Fruit fly (Drosophila melanogaster) whole organism, embryonic: ENCODE measurements around the gene Mst85C.

Source experiments
- Abd-B ChIP-seq: fragments of 200-800 bp; sonication (Bioruptor generic); optimal IDR thresholded peaks from 2 replicates; lab custom pipeline; 2018; ENCODE audit warnings: missing biosample characterization, mild to moderate bottlenecking, missing genetic modification characterization, moderate library complexity
- Aef1 ChIP-seq: fragments of 200-800 bp; sonication (Bioruptor generic); IDR thresholded peaks from 3 replicates; pipeline ENCODE4 v1.3.6; 2022; ENCODE audit warnings: missing biosample characterization, missing genetic modification characterization
- BEAF-32 ChIP-seq: fragments of 200-800 bp; sonication (Bioruptor generic); optimal IDR thresholded peaks from 3 replicates; lab custom pipeline; 2017; ENCODE audit warnings: missing biosample characterization, missing genetic modification characterization, mild to moderate bottlenecking, moderate library complexity, missing genetic modification reagents
- CG10209 ChIP-seq: fragments of 200-800 bp; sonication (Bioruptor generic); optimal IDR thresholded peaks from 3 replicates; lab custom pipeline; 2017; ENCODE audit warnings: missing biosample characterization, mild to moderate bottlenecking, missing genetic modification characterization, missing genetic modification reagents
- CG10267 ChIP-seq: fragments of 200-800 bp; sonication (Bioruptor generic); optimal IDR thresholded peaks from 2 replicates; lab custom pipeline; 2018; ENCODE audit warnings: missing biosample characterization, mild to moderate bottlenecking, missing genetic modification characterization, moderate library complexity
- CG11560 ChIP-seq: fragments of 200-800 bp; sonication (Bioruptor generic); IDR thresholded peaks from 3 replicates; pipeline ENCODE4 v1.3.6; 2022; ENCODE audit warnings: missing biosample characterization, missing genetic modification characterization
- CG14860 ChIP-seq: fragments of 200-800 bp; sonication (Bioruptor generic); IDR thresholded peaks from 3 replicates; pipeline ENCODE4 v1.3.6; 2022; ENCODE audit warnings: missing biosample characterization, missing genetic modification characterization; ENCODE audit not compliant: partially characterized antibody
- CG14965 ChIP-seq: fragments of 200-800 bp; sonication (Bioruptor generic); optimal IDR thresholded peaks from 2 replicates; lab custom pipeline; 2016; ENCODE audit warnings: missing biosample characterization, missing genetic modification characterization, borderline replicate concordance
- CG15479 ChIP-seq: fragments of 200-800 bp; sonication (Bioruptor generic); optimal IDR thresholded peaks from 3 replicates; lab custom pipeline; 2019; ENCODE audit warnings: missing biosample characterization, mild to moderate bottlenecking, missing genetic modification characterization, moderate library complexity
- CG17802 ChIP-seq: fragments of 200-800 bp; sonication (Bioruptor generic); optimal IDR thresholded peaks from 2 replicates; lab custom pipeline; 2018; ENCODE audit warnings: missing biosample characterization, mild to moderate bottlenecking, missing genetic modification characterization, moderate library complexity
- CG18619 ChIP-seq: fragments of 200-800 bp; sonication (Bioruptor generic); optimal IDR thresholded peaks from 3 replicates; lab custom pipeline; 2017; ENCODE audit warnings: missing biosample characterization, mild to moderate bottlenecking, missing genetic modification characterization
- CG2120 ChIP-seq: fragments of 200-800 bp; sonication (Bioruptor generic); optimal IDR thresholded peaks from 3 replicates; lab custom pipeline; 2016; ENCODE audit warnings: missing biosample characterization, missing genetic modification characterization
- CG30403 ChIP-seq: fragments of 200-800 bp; sonication (Bioruptor generic); optimal IDR thresholded peaks from 3 replicates; lab custom pipeline; 2016; ENCODE audit warnings: missing biosample characterization, missing genetic modification characterization
- CG30431 ChIP-seq: fragments of 200-800 bp; sonication (Bioruptor generic); optimal IDR thresholded peaks from 2 replicates; lab custom pipeline; 2017; ENCODE audit warnings: missing biosample characterization, missing genetic modification characterization
- CG33557 ChIP-seq: fragments of 200-800 bp; sonication (Bioruptor generic); optimal IDR thresholded peaks from 2 replicates; lab custom pipeline; 2019; ENCODE audit warnings: missing biosample characterization, mild to moderate bottlenecking, missing genetic modification characterization, moderate library complexity
- CG4707 ChIP-seq: fragments of 200-800 bp; sonication (Bioruptor generic); optimal IDR thresholded peaks from 2 replicates; lab custom pipeline; 2018; ENCODE audit warnings: missing biosample characterization, mild to moderate bottlenecking, missing genetic modification characterization, moderate library complexity
- CG5245 ChIP-seq: fragments of 200-800 bp; sonication (Bioruptor generic); optimal IDR thresholded peaks from 3 replicates; lab custom pipeline; 2016; ENCODE audit warnings: missing biosample characterization, missing genetic modification characterization
- CG5953 ChIP-seq: fragments of 200-800 bp; sonication (Bioruptor generic); IDR thresholded peaks from 2 replicates; pipeline ENCODE4 v1.3.6; 2022; ENCODE audit warnings: missing biosample characterization, missing genetic modification characterization
- CG7839 ChIP-seq: fragments of 200-800 bp; sonication (Bioruptor generic); optimal IDR thresholded peaks from 3 replicates; lab custom pipeline; 2018; ENCODE audit warnings: missing biosample characterization, mild to moderate bottlenecking, missing genetic modification characterization, moderate library complexity
- CG7987 ChIP-seq: fragments of 200-800 bp; sonication (Bioruptor generic); optimal IDR thresholded peaks from 2 replicates; lab custom pipeline; 2018; ENCODE audit warnings: missing biosample characterization, mild to moderate bottlenecking, missing genetic modification characterization, moderate library complexity
- CG8290 ChIP-seq, 3 experiments: fragments of 200-800 bp; sonication (Bioruptor generic); optimal IDR thresholded peaks; 2 replicates each; lab custom pipeline; 2016 to 2019; ENCODE audit warnings: missing biosample characterization in 3 of 3, missing genetic modification characterization in 3 of 3, mild to moderate bottlenecking in 2 of 3, moderate library complexity in 1 of 3
- CG9215 ChIP-seq: fragments of 200-800 bp; sonication (Bioruptor generic); IDR thresholded peaks from 2 replicates; pipeline ENCODE4 v1.3.6; 2022; ENCODE audit warnings: missing biosample characterization, missing genetic modification characterization
- CHES-1-like ChIP-seq: fragments of 200-800 bp; sonication (Bioruptor generic); optimal IDR thresholded peaks from 2 replicates; lab custom pipeline; 2016; ENCODE audit warnings: missing biosample characterization, missing genetic modification characterization
- Camta ChIP-seq: fragments of 200-800 bp; sonication (Bioruptor generic); optimal IDR thresholded peaks from 2 replicates; lab custom pipeline; 2016; ENCODE audit warnings: missing biosample characterization, missing genetic modification characterization
- Dref ChIP-seq: fragments of 200-800 bp; sonication (Bioruptor generic); IDR thresholded peaks from 2 replicates; pipeline ENCODE4 v1.3.6; 2022; ENCODE audit warnings: missing biosample characterization, missing genetic modification characterization
- GATAe ChIP-seq: fragments of 200-800 bp; sonication (Bioruptor generic); conservative IDR thresholded peaks from 2 replicates; pipeline ENCODE4 v1.3.6; 2022; ENCODE audit warnings: missing biosample characterization, missing genetic modification characterization
- H2.0 ChIP-seq: fragments of 200-800 bp; sonication (Bioruptor generic); IDR thresholded peaks from 2 replicates; pipeline ENCODE4 v1.3.6; 2022; ENCODE audit warnings: missing biosample characterization, missing genetic modification characterization
- HLH54F ChIP-seq: fragments of 200-800 bp; sonication (Bioruptor generic); optimal IDR thresholded peaks from 3 replicates; lab custom pipeline; 2016; ENCODE audit warnings: missing biosample characterization, missing genetic modification characterization
- Six4 ChIP-seq: fragments of 200-800 bp; sonication (Bioruptor generic); optimal IDR thresholded peaks from 2 replicates; lab custom pipeline; 2016; ENCODE audit warnings: missing biosample characterization, missing genetic modification characterization
- Xbp1 ChIP-seq: fragments of 200-800 bp; sonication (Bioruptor generic); optimal IDR thresholded peaks from 3 replicates; lab custom pipeline; 2016; ENCODE audit warnings: missing biosample characterization, mild to moderate bottlenecking, missing genetic modification characterization
- Xrp1 ChIP-seq: fragments of 200-800 bp; sonication (Bioruptor generic); IDR thresholded peaks from 2 replicates; pipeline ENCODE4 v1.3.6; 2022; ENCODE audit warnings: missing biosample characterization, missing genetic modification characterization
- bsh ChIP-seq, 2 experiments: fragments of 200-800 bp; sonication (Bioruptor generic); optimal IDR thresholded peaks; 2 replicates each; lab custom pipeline; 2017 to 2018; ENCODE audit warnings: mild to moderate bottlenecking in 2 of 2, missing biosample characterization in 2 of 2, missing genetic modification characterization in 2 of 2, moderate library complexity in 1 of 2
- cas ChIP-seq: fragments of 200-800 bp; sonication (Bioruptor generic); IDR thresholded peaks from 2 replicates; pipeline ENCODE4 v1.3.6; 2022; ENCODE audit warnings: missing biosample characterization, missing genetic modification characterization
- cato ChIP-seq: fragments of 200-800 bp; sonication (Bioruptor generic); optimal IDR thresholded peaks from 2 replicates; lab custom pipeline; 2016; ENCODE audit warnings: missing biosample characterization, missing genetic modification characterization, borderline replicate concordance
- ewg ChIP-seq: fragments of 200-800 bp; sonication (Bioruptor generic); optimal IDR thresholded peaks from 3 replicates; lab custom pipeline; 2017; ENCODE audit warnings: mild to moderate bottlenecking, missing biosample characterization, missing genetic modification reagents, missing genetic modification characterization
- gcm ChIP-seq: fragments of 200-800 bp; sonication (Bioruptor generic); optimal IDR thresholded peaks from 2 replicates; lab custom pipeline; 2019; ENCODE audit warnings: missing biosample characterization, mild to moderate bottlenecking, missing genetic modification characterization, moderate library complexity
- hb ChIP-seq: fragments of 200-800 bp; sonication (Bioruptor generic); IDR thresholded peaks from 3 replicates; pipeline ENCODE4 v1.3.6; 2022; ENCODE audit warnings: missing biosample characterization, missing genetic modification characterization; ENCODE audit not compliant: partially characterized antibody
- ind ChIP-seq: fragments of 200-800 bp; sonication (Bioruptor generic); optimal IDR thresholded peaks from 3 replicates; lab custom pipeline; 2016; ENCODE audit warnings: missing biosample characterization, missing genetic modification characterization
- lilli ChIP-seq: fragments of 200-800 bp; sonication (Bioruptor generic); optimal IDR thresholded peaks from 3 replicates; lab custom pipeline; 2016; ENCODE audit warnings: missing biosample characterization, missing genetic modification characterization
- mirr ChIP-seq: fragments of 200-800 bp; sonication (Bioruptor generic); optimal IDR thresholded peaks from 3 replicates; lab custom pipeline; 2018; ENCODE audit warnings: missing biosample characterization, mild to moderate bottlenecking, missing genetic modification characterization
- nmo ChIP-seq: fragments of 200-800 bp; sonication (Bioruptor generic); optimal IDR thresholded peaks from 2 replicates; lab custom pipeline; 2018; ENCODE audit warnings: missing biosample characterization, mild to moderate bottlenecking, missing genetic modification characterization, moderate library complexity
- onecut ChIP-seq: fragments of 200-800 bp; sonication (Bioruptor generic); IDR thresholded peaks from 2 replicates; pipeline ENCODE4 v1.3.6; 2022; ENCODE audit warnings: missing biosample characterization, missing genetic modification characterization
- pros ChIP-seq: fragments of 200-800 bp; sonication (Bioruptor generic); optimal IDR thresholded peaks from 3 replicates; lab custom pipeline; 2019; ENCODE audit warnings: missing biosample characterization, mild to moderate bottlenecking, missing genetic modification characterization, moderate library complexity
- ro ChIP-seq: fragments of 200-800 bp; sonication (Bioruptor generic); IDR thresholded peaks from 2 replicates; pipeline ENCODE4 v1.3.6; 2022; ENCODE audit warnings: missing biosample characterization, missing genetic modification characterization
- run ChIP-seq: fragments of 200-800 bp; sonication (Bioruptor generic); optimal IDR thresholded peaks from 3 replicates; lab custom pipeline; 2018; ENCODE audit warnings: missing biosample characterization, mild to moderate bottlenecking, missing genetic modification characterization
- sd ChIP-seq: fragments of 200-800 bp; sonication (Bioruptor generic); optimal IDR thresholded peaks from 3 replicates; lab custom pipeline; 2018; ENCODE audit warnings: missing biosample characterization, mild to moderate bottlenecking, missing genetic modification characterization, moderate library complexity
- slbo ChIP-seq: fragments of 200-800 bp; sonication (Bioruptor generic); IDR thresholded peaks from 2 replicates; pipeline ENCODE4 v1.3.6; 2022; ENCODE audit warnings: missing biosample characterization, missing genetic modification characterization
- sug ChIP-seq: fragments of 200-800 bp; optimal IDR thresholded peaks from 2 replicates; lab custom pipeline; 2019; ENCODE audit warnings: missing biosample characterization, mild to moderate bottlenecking, missing genetic modification characterization, moderate library complexity
- tin ChIP-seq: fragments of 200-800 bp; sonication (Bioruptor generic); optimal IDR thresholded peaks from 3 replicates; lab custom pipeline; 2016; ENCODE audit warnings: missing biosample characterization, missing genetic modification characterization

Mst85C gene

dm6 chr3R:9057398-9058058 is 9.1 kb downstream of the Mst85C start (continued):
- TF ChIP-seq bsh (GFP tag; optimal IDR thresholded peaks at IDR 0.05; lab: Kevin White, UChicago) (peak; percentile 87 to 98), CG17802 (tag; lab: Kevin White, UChicago) (peak; percentile 69), H2.0 (GFP tag; lab: Robert Waterston, UW) (no peak), CG8290 (GFP tag; optimal IDR thresholded peaks at IDR 0.05; lab: Kevin White, UChicago) (peak; percentile 93), CG8290 (tag; optimal IDR thresholded peaks at IDR 0.05; lab: Kevin White, UChicago) (peak; percentile 74 to 98), Dref (no peak), gcm (GFP tag; lab: Kevin White, UChicago) (peak; percentile 99), ewg (GFP tag; lab: Kevin White, UChicago) (peak; percentile 81), CG15479 (peak; percentile 86), ind (GFP tag; lab: Kevin White, UChicago) (peak; percentile 95), CG30403 (GFP tag; lab: Kevin White, UChicago) (peak; percentile 98), CG2120 (GFP tag; lab: Kevin White, UChicago) (peak; percentile 92), Six4 (peak; percentile 96), sd (tag; lab: Kevin White, UChicago) (peak; percentile 93), mirr (GFP tag; lab: Kevin White, UChicago) (peak; percentile 78), cato (GFP tag; lab: Kevin White, UChicago) (peak; percentile 86), CHES-1-like (GFP tag; lab: Kevin White, UChicago) (peak; percentile 61), CG33557 (GFP tag; lab: Kevin White, UChicago) (peak; percentile 100), CG14860 (no peak), CG5245 (GFP tag; lab: Kevin White, UChicago) (peak; percentile 74), tin (GFP tag; lab: Kevin White, UChicago) (peak; percentile 92), onecut (GFP tag; lab: Robert Waterston, UW) (peak; percentile 88), HLH54F (GFP tag; lab: Kevin White, UChicago) (peak; percentile 66), run (tag; lab: Kevin White, UChicago) (peak; percentile 98), hb (GFP tag; lab: Robert Waterston, UW) (no peak), pros (GFP tag; lab: Kevin White, UChicago) (peak; percentile 90), GATAe (GFP tag; lab: Robert Waterston, UW) (no peak), CG4707 (GFP tag; lab: Kevin White, UChicago) (peak; percentile 85), CG11560 (tag; lab: Robert Waterston, UW) (no peak), CG10267 (tag; lab: Kevin White, UChicago) (peak; percentile 98), Camta (peak; percentile 39), CG18619 (GFP tag; lab: Kevin White, UChicago) (peak; percentile 98), lilli (GFP tag; lab: Kevin White, UChicago) (peak; percentile 91), CG14965 (no peak), CG30431 (GFP tag; lab: Kevin White, UChicago) (peak; percentile 85), Aef1 (GFP tag; lab: Robert Waterston, UW) (no peak), ro (GFP tag; lab: Robert Waterston, UW) (no peak), CG5953 (GFP tag; lab: Robert Waterston, UW) (no peak), Xbp1 (GFP tag; lab: Kevin White, UChicago) (peak; percentile 94), CG7987 (GFP tag; lab: Kevin White, UChicago) (peak; percentile 92), nmo (peak; percentile 99), sug (tag; lab: Kevin White, UChicago) (peak; percentile 99), slbo (GFP tag; lab: Robert Waterston, UW) (no peak), cas (GFP tag; lab: Robert Waterston, UW) (no peak), CG10209 (peak; percentile 98), CG9215 (GFP tag; lab: Robert Waterston, UW) (no peak), Xrp1 (GFP tag; lab: Robert Waterston, UW) (no peak), Abd-B (GFP tag; lab: Kevin White, UChicago) (peak; percentile 95), CG7839 (peak; percentile 98), BEAF-32 (GFP tag; lab: Kevin White, UChicago) (peak; percentile 82)
